Fruit fly (Drosophila melanogaster) ovary, adult (tissue): ENCODE measurements around the gene CG3156.
"Not testable (repeated sequence)": the region's sequence is repeated elsewhere in the genome, so short reads cannot be mapped to it uniquely, and the experiment has no call there.

Experiments used
- CG17801 ChIP-seq: fragments of 200-800 bp; optimal IDR thresholded peaks from 2 replicates; lab custom pipeline; 2019; ENCODE audit warnings: missing biosample characterization, mild to moderate bottlenecking, missing genetic modification characterization, moderate library complexity; ENCODE audit not compliant: partially characterized antibody

CG3156 gene

dm6 chrX:487517-487957 is at the start of gene CG3156, which contains the start of gene CG18273:
Gene CG3156 (plus strand): TSS chrX:487878.
Gene CG18273 (minus strand): TSS chrX:487581.
- peak; percentile 41 for TF ChIP-seq CG17801

- TF ChIP-seq CG17801, result no peak
These were observed 46.4 kb upstream of the CG3156 start for dm6 chrX:441295-441694.

dm6 chrX:443981-444550 is 43.6 kb upstream of the CG3156 start:
- no peak for TF ChIP-seq CG17801

DNA sequence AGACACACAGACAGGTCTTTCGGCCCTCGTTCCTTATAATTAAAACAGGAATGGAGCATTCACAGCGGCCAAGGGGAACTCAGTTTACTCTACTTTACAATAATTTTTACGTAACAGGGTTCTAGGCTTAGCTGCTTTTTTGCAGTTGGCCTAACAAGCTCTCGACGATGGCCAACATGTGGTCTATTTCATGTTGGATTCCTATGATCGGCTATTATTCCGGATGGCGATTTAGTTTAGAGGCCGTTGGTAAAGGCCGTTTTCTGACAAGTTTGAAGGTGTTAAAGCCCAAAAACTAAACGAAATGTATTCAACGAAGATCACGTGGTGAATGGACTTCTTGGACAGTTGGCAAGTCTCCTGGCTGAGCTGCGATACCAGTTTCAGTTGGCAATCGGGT is 41.7 kb upstream of the CG3156 start:
- no peak for TF ChIP-seq CG17801

DNA sequence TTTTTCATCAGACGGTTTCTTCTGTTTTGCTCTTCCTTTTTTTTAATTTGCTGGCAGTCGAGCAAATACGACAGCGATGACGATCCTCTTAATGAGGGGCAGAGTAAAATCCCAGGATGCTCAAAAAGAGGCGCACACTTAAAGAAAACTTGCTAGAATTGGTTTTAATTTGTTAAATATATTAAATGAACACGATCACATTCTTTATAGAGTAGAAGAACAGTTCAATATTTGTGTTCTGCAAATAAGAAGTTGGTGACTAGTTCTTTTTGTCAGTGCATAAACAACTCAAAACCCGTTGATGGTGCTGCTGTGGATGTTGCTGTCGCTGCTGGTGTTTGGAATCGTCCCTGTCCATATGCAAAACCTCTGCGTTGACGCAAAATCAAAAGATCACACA is 39.4 kb upstream of the CG3156 start:
- TF ChIP-seq CG17801, result no peak

- no peak for TF ChIP-seq CG17801
These were observed 38.7 kb upstream of the CG3156 start for dm6 chrX:448978-449377.

dm6 chrX:452716-453115 is 35.0 kb upstream of the CG3156 start:
- no peak for TF ChIP-seq CG17801

DNA sequence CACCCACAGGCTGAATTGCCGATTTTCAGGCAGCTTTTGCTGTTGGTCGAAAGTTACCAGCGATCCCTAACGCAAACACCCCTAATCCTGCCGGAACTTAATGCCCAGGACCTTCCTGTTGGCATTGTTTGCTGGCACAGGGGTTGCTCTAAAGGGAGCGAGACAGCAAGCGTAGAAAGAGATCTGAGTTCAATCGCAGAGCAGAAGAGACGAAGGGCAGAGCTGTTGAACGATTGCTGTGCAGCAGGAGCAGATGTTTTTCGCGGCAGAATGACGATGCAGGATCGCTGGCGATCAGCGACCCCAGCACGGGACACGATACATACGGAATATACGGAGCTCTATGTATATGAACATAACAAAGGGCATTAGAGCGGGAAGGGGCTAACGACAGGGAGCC is 30.7 kb upstream of the CG3156 start:
- TF ChIP-seq CG17801, result no peak

dm6 chrX:457803-458202 is 29.9 kb upstream of the CG3156 start:
- no peak for TF ChIP-seq CG17801

dm6 chrX:460447-460846 is 27.2 kb upstream of the CG3156 start, which contains the start of gene ase:
Gene ase (plus strand): TSS chrX:460747.
- TF ChIP-seq CG17801, result no peak

DNA sequence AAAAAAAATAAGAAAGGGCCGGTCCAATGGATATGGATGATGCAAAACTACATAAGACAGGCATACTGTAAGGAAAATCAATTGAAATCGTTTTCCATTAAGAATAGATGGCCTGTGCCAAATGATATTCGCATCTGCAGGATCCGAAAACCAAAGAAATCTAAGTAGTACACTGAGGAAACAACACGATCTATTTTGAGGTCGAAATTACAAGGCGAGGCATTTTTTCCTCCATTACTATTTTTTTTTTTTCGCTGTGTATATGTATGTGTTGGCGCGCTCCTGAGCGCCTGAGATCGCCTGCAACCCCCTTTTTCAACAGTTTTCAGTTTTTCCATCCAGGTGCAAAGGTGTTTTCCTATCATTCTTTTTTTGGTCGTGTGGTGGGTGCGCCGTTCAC is 23.7 kb upstream of the CG3156 start:
- TF ChIP-seq CG17801, result no peak

- no peak for TF ChIP-seq CG17801
These were observed 18.4 kb upstream of the CG3156 start, which contains the start of gene Cyp4g1 for dm6 chrX:469235-469634. Gene Cyp4g1 (minus strand): TSS chrX:469335.

- no peak for TF ChIP-seq CG17801
These were observed 17.1 kb upstream of the CG3156 start, which contains the start of gene CG32816 for dm6 chrX:470626-471025. Gene CG32816 (minus strand): TSS chrX:470726.

dm6 chrX:476230-477143 is 11.2 kb upstream of the CG3156 start, which contains the start of the genes ebo and CG13373:
Gene ebo (minus strand): TSS chrX:476579.
Gene CG13373 (plus strand): TSS chrX:476984.
- peak; percentile 69 for TF ChIP-seq CG17801

- no peak for TF ChIP-seq CG17801
These were observed 8.9 kb upstream of the CG3156 start, which contains the start of gene CG32817 for dm6 chrX:478766-479165. Gene CG32817 (plus strand): TSS chrX:479066.

dm6 chrX:481642-482041 is 6.0 kb upstream of the CG3156 start, which contains the start of gene CG3176:
Gene CG3176 (plus strand): TSS chrX:481862.
- TF ChIP-seq CG17801, result not testable (repeated sequence)

dm6 chrX:492701-493299 is 5.1 kb downstream of the CG3156 start:
- no peak for TF ChIP-seq CG17801
